Fruit fly (Drosophila melanogaster) whole organism, embryonic: ENCODE results near the gene cbt.

Experiments
- Atf3 ChIP-seq: fragments of 200-800 bp; sonication (Bioruptor generic); optimal IDR thresholded peaks from 3 replicates; lab custom pipeline; 2016; ENCODE audit warnings: missing biosample characterization, missing genetic modification characterization
- BtbVII ChIP-seq: fragments of 200-800 bp; sonication (Bioruptor generic); optimal IDR thresholded peaks from 3 replicates; lab custom pipeline; 2017; ENCODE audit warnings: missing biosample characterization, mild to moderate bottlenecking, missing genetic modification characterization
- C15 ChIP-seq: fragments of 200-800 bp; sonication (Bioruptor generic); IDR thresholded peaks from 3 replicates; pipeline ENCODE4 v1.3.6; 2022; ENCODE audit warnings: missing biosample characterization, missing genetic modification characterization
- CG12104 ChIP-seq: fragments of 200-800 bp; sonication (Bioruptor generic); optimal IDR thresholded peaks from 3 replicates; lab custom pipeline; 2016; ENCODE audit warnings: missing biosample characterization, missing genetic modification characterization
- CG12219 ChIP-seq: fragments of 200-800 bp; sonication (Bioruptor generic); optimal IDR thresholded peaks from 3 replicates; lab custom pipeline; 2018; ENCODE audit warnings: missing biosample characterization, mild to moderate bottlenecking, missing genetic modification characterization
- CG1233 ChIP-seq: fragments of 200-800 bp; sonication (Bioruptor generic); optimal IDR thresholded peaks from 4 replicates; lab custom pipeline; 2018; ENCODE audit warnings: missing biosample characterization, mild to moderate bottlenecking, missing genetic modification characterization
- CG13296 ChIP-seq: fragments of 200-800 bp; sonication (Bioruptor generic); optimal IDR thresholded peaks from 3 replicates; lab custom pipeline; 2018; ENCODE audit warnings: missing biosample characterization, mild to moderate bottlenecking, missing genetic modification characterization
- CG13624 ChIP-seq: fragments of 200-800 bp; sonication (Bioruptor generic); optimal IDR thresholded peaks from 2 replicates; lab custom pipeline; 2016; ENCODE audit warnings: missing biosample characterization, missing genetic modification characterization
- CG14050 ChIP-seq: fragments of 200-800 bp; sonication (Bioruptor generic); IDR thresholded peaks from 3 replicates; pipeline ENCODE4 v1.3.6; 2022; ENCODE audit warnings: missing biosample characterization, missing genetic modification characterization
- CG14667 ChIP-seq: fragments of 200-800 bp; sonication (Bioruptor generic); IDR thresholded peaks from 2 replicates; pipeline ENCODE4 v1.3.6; 2022; ENCODE audit warnings: missing biosample characterization, missing genetic modification characterization
- CG14860 ChIP-seq: fragments of 200-800 bp; sonication (Bioruptor generic); IDR thresholded peaks from 3 replicates; pipeline ENCODE4 v1.3.6; 2022; ENCODE audit warnings: missing biosample characterization, missing genetic modification characterization; ENCODE audit not compliant: partially characterized antibody
- CG16779 ChIP-seq: fragments of 200-800 bp; sonication (Bioruptor generic); IDR thresholded peaks from 2 replicates; pipeline ENCODE4 v1.3.6; 2022; ENCODE audit warnings: missing biosample characterization, missing genetic modification characterization
- CG18262 ChIP-seq: fragments of 200-800 bp; optimal IDR thresholded peaks from 3 replicates; lab custom pipeline; 2019; ENCODE audit warnings: missing biosample characterization, mild to moderate bottlenecking, missing genetic modification characterization, moderate library complexity
- CG2116 ChIP-seq: fragments of 200-800 bp; sonication (Bioruptor generic); optimal IDR thresholded peaks from 3 replicates; lab custom pipeline; 2018; ENCODE audit warnings: missing biosample characterization, mild to moderate bottlenecking, missing genetic modification characterization
- CG31388 ChIP-seq: fragments of 200-800 bp; sonication (Bioruptor generic); optimal IDR thresholded peaks from 2 replicates; lab custom pipeline; 2016; ENCODE audit warnings: missing biosample characterization, missing genetic modification characterization
- CG3407 ChIP-seq: fragments of 200-800 bp; sonication (Bioruptor generic); optimal IDR thresholded peaks from 2 replicates; lab custom pipeline; 2018; ENCODE audit warnings: missing biosample characterization, mild to moderate bottlenecking, missing genetic modification characterization
- CG4404 ChIP-seq: fragments of 200-800 bp; sonication (Bioruptor generic); IDR thresholded peaks from 2 replicates; pipeline ENCODE4 v1.3.6; 2022; ENCODE audit warnings: missing biosample characterization, missing genetic modification characterization
- CG6683 ChIP-seq: fragments of 200-800 bp; sonication (Bioruptor generic); optimal IDR thresholded peaks from 2 replicates; lab custom pipeline; 2017; ENCODE audit warnings: missing biosample characterization, mild to moderate bottlenecking, missing genetic modification characterization, missing genetic modification reagents
- CG6689 ChIP-seq: fragments of 200-800 bp; sonication (Bioruptor generic); IDR thresholded peaks from 2 replicates; pipeline ENCODE4 v1.3.6; 2022; ENCODE audit warnings: missing biosample characterization, missing genetic modification characterization
- CG6765 ChIP-seq: fragments of 200-800 bp; sonication (Bioruptor generic); optimal IDR thresholded peaks from 3 replicates; lab custom pipeline; 2017; ENCODE audit warnings: missing biosample characterization, mild to moderate bottlenecking, missing genetic modification characterization
- CG7271 ChIP-seq: fragments of 200-800 bp; sonication (Bioruptor generic); optimal IDR thresholded peaks from 2 replicates; lab custom pipeline; 2018; ENCODE audit warnings: missing biosample characterization, mild to moderate bottlenecking, missing genetic modification characterization, moderate library complexity
- CG9727 ChIP-seq: fragments of 200-800 bp; sonication (Bioruptor generic); optimal IDR thresholded peaks from 3 replicates; lab custom pipeline; 2017; ENCODE audit warnings: missing biosample characterization, mild to moderate bottlenecking, missing genetic modification characterization
- Dref ChIP-seq: fragments of 200-800 bp; sonication (Bioruptor generic); IDR thresholded peaks from 2 replicates; pipeline ENCODE4 v1.3.6; 2022; ENCODE audit warnings: missing biosample characterization, missing genetic modification characterization
- E2f1 ChIP-seq: fragments of 200-800 bp; sonication (Bioruptor generic); IDR thresholded peaks from 2 replicates; pipeline ENCODE4 v1.3.6; 2022; ENCODE audit warnings: missing biosample characterization, missing genetic modification characterization
- ERR ChIP-seq: fragments of 200-800 bp; sonication (Bioruptor generic); optimal IDR thresholded peaks from 2 replicates; lab custom pipeline; 2016; ENCODE audit warnings: missing biosample characterization, missing genetic modification characterization
- Fer1 ChIP-seq: fragments of 200-800 bp; sonication (Bioruptor generic); optimal IDR thresholded peaks from 2 replicates; lab custom pipeline; 2017; ENCODE audit warnings: missing biosample characterization, mild to moderate bottlenecking, missing genetic modification characterization
- HLH54F ChIP-seq: fragments of 200-800 bp; sonication (Bioruptor generic); optimal IDR thresholded peaks from 3 replicates; lab custom pipeline; 2016; ENCODE audit warnings: missing biosample characterization, missing genetic modification characterization
- Hr78 ChIP-seq, 2 experiments: fragments of 200-800 bp in 1 of 2; fragments of >200 bp in 1 of 2; sonication (Bioruptor generic) in 1 of 2; optimal IDR thresholded peaks; 2 replicates each; lab custom pipeline; 2017 to 2019; ENCODE audit warnings: missing biosample characterization in 2 of 2, missing genetic modification characterization in 2 of 2, mild to moderate bottlenecking in 1 of 2, moderate library complexity in 1 of 2
- NC2β ChIP-seq: fragments of 200-800 bp; sonication (Bioruptor generic); optimal IDR thresholded peaks from 2 replicates; lab custom pipeline; 2016; ENCODE audit warnings: missing biosample characterization, missing genetic modification characterization
- NFAT ChIP-seq: fragments of 200-800 bp; sonication (Bioruptor generic); IDR thresholded peaks from 2 replicates; pipeline ENCODE4 v1.3.6; 2022; ENCODE audit warnings: missing biosample characterization, missing genetic modification characterization
- NfI ChIP-seq: fragments of 200-800 bp; sonication (Bioruptor generic); optimal IDR thresholded peaks from 3 replicates; lab custom pipeline; 2018; ENCODE audit warnings: missing biosample characterization, mild to moderate bottlenecking, missing genetic modification characterization, moderate library complexity
- Opbp ChIP-seq: fragments of 200-800 bp; sonication (Bioruptor generic); IDR thresholded peaks from 3 replicates; pipeline ENCODE4 v1.3.6; 2022; ENCODE audit warnings: missing biosample characterization, missing genetic modification characterization; ENCODE audit not compliant: partially characterized antibody
- Tbp ChIP-seq: fragments of >200 bp; optimal IDR thresholded peaks from 2 replicates; lab custom pipeline; 2018; ENCODE audit warnings: missing biosample characterization, missing genetic modification characterization
- abd-A ChIP-seq: fragments of 200-800 bp; sonication (Bioruptor generic); optimal IDR thresholded peaks from 3 replicates; lab custom pipeline; 2019; ENCODE audit warnings: missing biosample characterization, mild to moderate bottlenecking, missing genetic modification characterization, moderate library complexity
- amos ChIP-seq: fragments of 200-800 bp; sonication (Bioruptor generic); IDR thresholded peaks from 2 replicates; pipeline ENCODE4 v1.3.6; 2022; ENCODE audit warnings: missing biosample characterization, missing genetic modification characterization; ENCODE audit not compliant: partially characterized antibody
- cato ChIP-seq: fragments of 200-800 bp; sonication (Bioruptor generic); optimal IDR thresholded peaks from 2 replicates; lab custom pipeline; 2016; ENCODE audit warnings: missing biosample characterization, missing genetic modification characterization, borderline replicate concordance
- ewg ChIP-seq: fragments of 200-800 bp; sonication (Bioruptor generic); optimal IDR thresholded peaks from 3 replicates; lab custom pipeline; 2017; ENCODE audit warnings: mild to moderate bottlenecking, missing biosample characterization, missing genetic modification reagents, missing genetic modification characterization
- gro ChIP-seq: fragments of 200-800 bp; sonication (Bioruptor generic); optimal IDR thresholded peaks from 2 replicates; lab custom pipeline; 2016; ENCODE audit warnings: missing biosample characterization, missing genetic modification characterization
- gsb-n ChIP-seq: fragments of 200-800 bp; sonication (Bioruptor generic); optimal IDR thresholded peaks from 3 replicates; lab custom pipeline; 2018; ENCODE audit warnings: missing biosample characterization, mild to moderate bottlenecking, missing genetic modification characterization
- lola ChIP-seq, 3 experiments: fragments of >200 bp in 2 of 3; fragments of 200-800 bp in 1 of 3; sonication (Bioruptor generic) in 1 of 3; optimal IDR thresholded peaks; 2 replicates each; lab custom pipeline; 2017 to 2019; ENCODE audit warnings: missing biosample characterization in 3 of 3, missing genetic modification characterization in 3 of 3, mild to moderate bottlenecking in 1 of 3, moderate library complexity in 1 of 3
- mam ChIP-seq: fragments of 200-800 bp; sonication (Bioruptor generic); optimal IDR thresholded peaks from 3 replicates; lab custom pipeline; 2016; ENCODE audit warnings: missing biosample characterization, missing genetic modification characterization
- pros ChIP-seq: fragments of 200-800 bp; sonication (Bioruptor generic); optimal IDR thresholded peaks from 3 replicates; lab custom pipeline; 2019; ENCODE audit warnings: missing biosample characterization, mild to moderate bottlenecking, missing genetic modification characterization, moderate library complexity
- pzg ChIP-seq: fragments of 200-800 bp; sonication (Bioruptor generic); optimal IDR thresholded peaks from 3 replicates; lab custom pipeline; 2018; ENCODE audit warnings: missing biosample characterization, mild to moderate bottlenecking, missing genetic modification characterization, moderate library complexity
- rib ChIP-seq: fragments of 200-800 bp; sonication (Bioruptor generic); IDR thresholded peaks from 2 replicates; pipeline ENCODE4 v1.3.6; 2022; ENCODE audit warnings: missing biosample characterization, missing genetic modification characterization
- sens-2 ChIP-seq: fragments of 200-800 bp; sonication (Bioruptor generic); IDR thresholded peaks from 2 replicates; pipeline ENCODE4 v1.3.6; 2022; ENCODE audit warnings: missing biosample characterization, missing genetic modification characterization
- sug ChIP-seq: fragments of 200-800 bp; optimal IDR thresholded peaks from 2 replicates; lab custom pipeline; 2019; ENCODE audit warnings: missing biosample characterization, mild to moderate bottlenecking, missing genetic modification characterization, moderate library complexity
- tin ChIP-seq: fragments of 200-800 bp; sonication (Bioruptor generic); optimal IDR thresholded peaks from 3 replicates; lab custom pipeline; 2016; ENCODE audit warnings: missing biosample characterization, missing genetic modification characterization
- tll ChIP-seq, 2 experiments: fragments of 200-800 bp in 1 of 2; fragments of >200 bp in 1 of 2; sonication (Bioruptor generic) in 1 of 2; optimal IDR thresholded peaks; 2 replicates each; lab custom pipeline; 2017 to 2019; ENCODE audit warnings: missing biosample characterization in 2 of 2, missing genetic modification characterization in 2 of 2, mild to moderate bottlenecking in 1 of 2, moderate library complexity in 1 of 2
- vfl ChIP-seq: fragments of 200-800 bp; sonication (Bioruptor generic); optimal IDR thresholded peaks from 2 replicates; lab custom pipeline; 2016; ENCODE audit warnings: missing biosample characterization, missing genetic modification characterization

Gene cbt

DNA sequence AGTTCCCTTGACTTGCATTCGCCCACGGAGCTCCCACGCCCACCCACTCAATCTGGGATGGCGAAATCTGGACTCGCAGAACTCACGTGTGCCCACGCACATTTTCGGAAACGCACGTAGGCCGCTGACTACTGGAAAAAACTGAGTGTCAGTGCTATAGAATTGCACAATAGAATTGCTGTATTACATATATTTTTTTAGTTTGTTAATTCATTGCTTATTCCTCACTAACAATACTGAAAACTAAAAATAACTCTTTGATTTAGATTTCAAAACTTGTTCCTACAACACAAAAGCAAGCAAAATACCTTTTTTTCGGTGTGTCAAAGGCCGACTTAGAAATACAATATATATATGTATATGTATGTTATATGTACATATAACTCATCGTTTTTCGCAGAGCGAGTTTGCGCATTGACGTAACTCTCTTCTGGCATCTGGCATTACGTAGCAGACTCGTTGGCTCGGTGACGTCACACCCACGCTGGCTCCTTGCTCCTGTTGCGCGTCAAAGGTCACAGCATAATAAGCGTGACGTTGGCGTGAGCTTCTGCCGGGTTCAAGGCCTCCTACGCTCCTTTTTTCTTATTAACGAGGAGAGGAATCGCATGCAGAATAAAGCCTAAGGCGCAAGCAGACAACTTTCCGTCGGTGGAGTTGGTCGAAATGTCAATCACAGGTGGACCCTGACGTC is 2.4 kb upstream of the cbt start (continued):
- peak; percentile 66 for TF ChIP-seq mam (GFP tag; lab: Kevin White, UChicago)
- peak; percentile 85 for TF ChIP-seq NfI (GFP tag; lab: Kevin White, UChicago)
- no peak for TF ChIP-seq Hr78 (GFP tag; optimal IDR thresholded peaks at IDR 0.05; lab: Kevin White, UChicago)
- TF ChIP-seq cato (GFP tag; lab: Kevin White, UChicago) = no peak
- TF ChIP-seq CG18262 (tag; lab: Kevin White, UChicago) = peak; percentile 56
- TF ChIP-seq gsb-n = peak; percentile 3
- no peak for TF ChIP-seq C15 (GFP tag; lab: Robert Waterston, UW)
- TF ChIP-seq sug (tag; lab: Kevin White, UChicago) = no peak
- no peak for TF ChIP-seq Dref (GFP tag; lab: Robert Waterston, UW)
- TF ChIP-seq CG14050 = no peak
- TF ChIP-seq Tbp (GFP tag; lab: Kevin White, UChicago) = no peak
- no peak for TF ChIP-seq E2f1 (GFP tag; lab: Robert Waterston, UW)
- peak; percentile 67 for TF ChIP-seq CG12219 (GFP tag; lab: Kevin White, UChicago)
- TF ChIP-seq gro (GFP tag; lab: Kevin White, UChicago) = peak; percentile 65
- TF ChIP-seq pros = no peak
- no peak for TF ChIP-seq sens-2
- TF ChIP-seq CG6765 = peak; percentile 85
- no peak for TF ChIP-seq CG7271
- TF ChIP-seq NC2β (GFP tag; lab: Kevin White, UChicago) = no peak
- TF ChIP-seq Atf3 = peak; percentile 12
- no peak for TF ChIP-seq amos (GFP tag; lab: Robert Waterston, UW)
- peak; percentile 40 for TF ChIP-seq CG3407 (GFP tag; lab: Kevin White, UChicago)
- TF ChIP-seq CG14860 (GFP tag; lab: Robert Waterston, UW) = no peak
- TF ChIP-seq NFAT (GFP tag; lab: Robert Waterston, UW) = no peak
- peak; percentile 93 for TF ChIP-seq Fer1 (GFP tag; lab: Kevin White, UChicago)
- no peak for TF ChIP-seq CG14667 (GFP tag; lab: Robert Waterston, UW)
- TF ChIP-seq BtbVII = peak; percentile 84
- no peak for TF ChIP-seq CG4404 (GFP tag; lab: Robert Waterston, UW)
- peak; percentile 33 for TF ChIP-seq CG31388 (GFP tag; lab: Kevin White, UChicago)
- TF ChIP-seq tin = peak; percentile 63
- TF ChIP-seq CG6683 (GFP tag; lab: Kevin White, UChicago) = peak; percentile 77
- no peak for TF ChIP-seq CG16779 (GFP tag; lab: Robert Waterston, UW)
- TF ChIP-seq lola (GFP tag; optimal IDR thresholded peaks at IDR 0.05; lab: Kevin White, UChicago) = no peak
- TF ChIP-seq vfl (GFP tag; lab: Kevin White, UChicago) = peak; percentile 53
- peak; percentile 76 for TF ChIP-seq HLH54F
- peak; percentile 88 for TF ChIP-seq CG13296 (GFP tag; lab: Kevin White, UChicago)
- peak; percentile 68 for TF ChIP-seq ewg (GFP tag; lab: Kevin White, UChicago)
- peak; percentile 72 for TF ChIP-seq CG13624 (GFP tag; lab: Kevin White, UChicago)
- peak; percentile 72 for TF ChIP-seq CG12104
- no peak for TF ChIP-seq tll (GFP tag; optimal IDR thresholded peaks at IDR 0.05; lab: Kevin White, UChicago)
- no peak for TF ChIP-seq CG6689 (GFP tag; lab: Robert Waterston, UW)
- peak; percentile 85 for TF ChIP-seq CG9727 (GFP tag; lab: Kevin White, UChicago)
- no peak for TF ChIP-seq Opbp
- peak; percentile 27 for TF ChIP-seq CG2116
- TF ChIP-seq ERR (GFP tag; lab: Kevin White, UChicago) = peak; percentile 47
- TF ChIP-seq rib (GFP tag; lab: Robert Waterston, UW) = no peak
- peak; percentile 62 for TF ChIP-seq CG1233 (GFP tag; lab: Kevin White, UChicago)
- no peak for TF ChIP-seq abd-A (tag; lab: Kevin White, UChicago)
- TF ChIP-seq pzg (GFP tag; lab: Kevin White, UChicago) = no peak
